Fruit fly (Drosophila melanogaster): ENCODE measurements around the gene CG10038.

- TF ChIP-seq CTCF (optimal IDR thresholded peaks at IDR 0.05) (no peak), CG8478 (optimal IDR thresholded peaks at IDR 0.05) (no peak)
Measured at dm6 chr3R:12341374-12341773, 9.1 kb downstream of the CG10038 start, which contains the start of gene Sgsf.

All from S2 (cell line).